Fruit fly (Drosophila melanogaster) whole organism, embryonic: ENCODE data around the gene Cyp313a1.

Source experiments
- BEAF-32 ChIP-seq: fragments of 200-800 bp; sonication (Bioruptor generic); optimal IDR thresholded peaks from 3 replicates; lab custom pipeline; 2017; ENCODE audit warnings: missing biosample characterization, missing genetic modification characterization, mild to moderate bottlenecking, moderate library complexity, missing genetic modification reagents
- CG10321 ChIP-seq: fragments of 200-800 bp; sonication (Bioruptor generic); IDR thresholded peaks from 2 replicates; pipeline ENCODE4 v1.3.6; 2022; ENCODE audit warnings: missing biosample characterization, missing genetic modification characterization
- CG11723 ChIP-seq: fragments of 200-800 bp; sonication (Bioruptor generic); optimal IDR thresholded peaks from 2 replicates; lab custom pipeline; 2017; ENCODE audit warnings: missing biosample characterization, mild to moderate bottlenecking, missing genetic modification characterization
- CG16815 ChIP-seq: fragments of 200-800 bp; sonication (Bioruptor generic); optimal IDR thresholded peaks from 3 replicates; lab custom pipeline; 2017; ENCODE audit warnings: missing biosample characterization, mild to moderate bottlenecking, missing genetic modification characterization
- CG2875 ChIP-seq: fragments of 200-800 bp; sonication (Bioruptor generic); optimal IDR thresholded peaks from 2 replicates; lab custom pipeline; 2017; ENCODE audit warnings: missing biosample characterization, mild to moderate bottlenecking, missing genetic modification characterization, missing genetic modification reagents
- CG30020 ChIP-seq: fragments of 200-800 bp; optimal IDR thresholded peaks from 2 replicates; lab custom pipeline; 2019; ENCODE audit warnings: missing biosample characterization, mild to moderate bottlenecking, missing genetic modification characterization, moderate library complexity
- CG3281 ChIP-seq: fragments of 200-800 bp; sonication (Bioruptor generic); optimal IDR thresholded peaks from 3 replicates; lab custom pipeline; 2017; ENCODE audit warnings: missing biosample characterization, mild to moderate bottlenecking, missing genetic modification characterization
- CG3407 ChIP-seq: fragments of 200-800 bp; sonication (Bioruptor generic); optimal IDR thresholded peaks from 2 replicates; lab custom pipeline; 2018; ENCODE audit warnings: missing biosample characterization, mild to moderate bottlenecking, missing genetic modification characterization
- CG34224 ChIP-seq: fragments of 200-800 bp; sonication (Bioruptor generic); IDR thresholded peaks from 3 replicates; pipeline ENCODE4 v1.3.6; 2022; ENCODE audit warnings: missing biosample characterization, missing genetic modification characterization; ENCODE audit not compliant: partially characterized antibody
- CG4360 ChIP-seq: fragments of 200-800 bp; sonication (Bioruptor generic); IDR thresholded peaks from 2 replicates; pipeline ENCODE4 v1.3.6; 2022; ENCODE audit warnings: missing biosample characterization, missing genetic modification characterization
- CG4404 ChIP-seq: fragments of 200-800 bp; sonication (Bioruptor generic); IDR thresholded peaks from 2 replicates; pipeline ENCODE4 v1.3.6; 2022; ENCODE audit warnings: missing biosample characterization, missing genetic modification characterization
- CG6854 ChIP-seq: fragments of 200-800 bp; sonication (Bioruptor generic); optimal IDR thresholded peaks from 3 replicates; lab custom pipeline; 2017; ENCODE audit warnings: missing biosample characterization, mild to moderate bottlenecking, missing genetic modification characterization
- CG7928 ChIP-seq: fragments of 200-800 bp; sonication (Bioruptor generic); optimal IDR thresholded peaks from 2 replicates; lab custom pipeline; 2017; ENCODE audit warnings: missing biosample characterization, mild to moderate bottlenecking, missing genetic modification characterization
- CG8359 ChIP-seq: fragments of 200-800 bp; sonication (Bioruptor generic); optimal IDR thresholded peaks from 2 replicates; lab custom pipeline; 2017; ENCODE audit warnings: missing biosample characterization, mild to moderate bottlenecking, missing genetic modification characterization, borderline replicate concordance
- CG8924 ChIP-seq: fragments of 200-800 bp; optimal IDR thresholded peaks from 3 replicates; lab custom pipeline; 2019; ENCODE audit warnings: missing biosample characterization, mild to moderate bottlenecking, missing genetic modification characterization, moderate library complexity
- CkIIα-i1 ChIP-seq: fragments of 200-800 bp; sonication (Bioruptor generic); IDR thresholded peaks from 2 replicates; pipeline ENCODE4 v1.3.6; 2022; ENCODE audit warnings: missing biosample characterization, missing genetic modification characterization
- Drgx ChIP-seq: fragments of 200-800 bp; sonication (Bioruptor generic); IDR thresholded peaks from 2 replicates; pipeline ENCODE4 v1.3.6; 2022; ENCODE audit warnings: missing biosample characterization, missing genetic modification characterization
- H15 ChIP-seq: fragments of 200-800 bp; sonication (Bioruptor generic); IDR thresholded peaks from 3 replicates; pipeline ENCODE4 v1.3.6; 2022; ENCODE audit warnings: missing biosample characterization, missing genetic modification characterization
- H2.0 ChIP-seq: fragments of 200-800 bp; sonication (Bioruptor generic); IDR thresholded peaks from 2 replicates; pipeline ENCODE4 v1.3.6; 2022; ENCODE audit warnings: missing biosample characterization, missing genetic modification characterization
- HLH4C ChIP-seq: fragments of 200-800 bp; sonication (Bioruptor generic); IDR thresholded peaks from 3 replicates; pipeline ENCODE4 v1.3.6; 2022; ENCODE audit warnings: missing biosample characterization, missing genetic modification characterization; ENCODE audit not compliant: partially characterized antibody
- Mad ChIP-seq: fragments of 200-800 bp; sonication (Bioruptor generic); optimal IDR thresholded peaks from 2 replicates; lab custom pipeline; 2016; ENCODE audit warnings: missing biosample characterization, missing genetic modification characterization
- Mes4 ChIP-seq: fragments of 200-800 bp; sonication (Bioruptor generic); optimal IDR thresholded peaks from 2 replicates; lab custom pipeline; 2016; ENCODE audit warnings: missing biosample characterization, missing genetic modification characterization
- Mrtf ChIP-seq: fragments of 200-800 bp; sonication (Bioruptor generic); IDR thresholded peaks from 3 replicates; pipeline ENCODE4 v1.3.6; 2022; ENCODE audit warnings: missing biosample characterization, missing genetic modification characterization
- NK7.1 ChIP-seq: fragments of 200-800 bp; sonication (Bioruptor generic); optimal IDR thresholded peaks from 3 replicates; lab custom pipeline; 2016; ENCODE audit warnings: missing biosample characterization, missing genetic modification characterization
- Opbp ChIP-seq: fragments of 200-800 bp; sonication (Bioruptor generic); IDR thresholded peaks from 3 replicates; pipeline ENCODE4 v1.3.6; 2022; ENCODE audit warnings: missing biosample characterization, missing genetic modification characterization; ENCODE audit not compliant: partially characterized antibody
- Optix ChIP-seq: fragments of 200-800 bp; sonication (Bioruptor generic); IDR thresholded peaks from 3 replicates; pipeline ENCODE4 v1.3.6; 2022; ENCODE audit warnings: missing biosample characterization, missing genetic modification characterization
- PHDP ChIP-seq: fragments of 200-800 bp; sonication (Bioruptor generic); optimal IDR thresholded peaks from 3 replicates; lab custom pipeline; 2018; ENCODE audit warnings: missing biosample characterization, mild to moderate bottlenecking, missing genetic modification characterization, moderate library complexity
- Sox100B ChIP-seq: fragments of 200-800 bp; sonication (Bioruptor generic); optimal IDR thresholded peaks from 3 replicates; lab custom pipeline; 2018; ENCODE audit warnings: missing biosample characterization, mild to moderate bottlenecking, missing genetic modification characterization
- amos ChIP-seq: fragments of 200-800 bp; sonication (Bioruptor generic); IDR thresholded peaks from 2 replicates; pipeline ENCODE4 v1.3.6; 2022; ENCODE audit warnings: missing biosample characterization, missing genetic modification characterization; ENCODE audit not compliant: partially characterized antibody
- gsb ChIP-seq: fragments of 200-800 bp; sonication (Bioruptor generic); IDR thresholded peaks from 2 replicates; pipeline ENCODE4 v1.3.6; 2022; ENCODE audit warnings: missing biosample characterization, missing genetic modification characterization
- ham ChIP-seq: fragments of 200-800 bp; sonication (Bioruptor generic); IDR thresholded peaks from 2 replicates; pipeline ENCODE4 v1.3.6; 2022; ENCODE audit warnings: missing biosample characterization, missing genetic modification characterization
- hbn ChIP-seq: fragments of 200-800 bp; sonication (Bioruptor generic); IDR thresholded peaks from 2 replicates; pipeline ENCODE4 v1.3.6; 2022; ENCODE audit warnings: missing biosample characterization, missing genetic modification characterization; ENCODE audit not compliant: partially characterized antibody
- jumu ChIP-seq: fragments of 200-800 bp; sonication (Bioruptor generic); optimal IDR thresholded peaks from 3 replicates; lab custom pipeline; 2016; ENCODE audit warnings: missing biosample characterization, missing genetic modification characterization
- knrl ChIP-seq: fragments of 200-800 bp; sonication (Bioruptor generic); IDR thresholded peaks from 3 replicates; pipeline ENCODE4 v1.3.6; 2022; ENCODE audit warnings: missing biosample characterization, missing genetic modification characterization; ENCODE audit not compliant: partially characterized antibody
- nerfin-2 ChIP-seq: fragments of 200-800 bp; sonication (Bioruptor generic); IDR thresholded peaks from 2 replicates; pipeline ENCODE4 v1.3.6; 2022; ENCODE audit warnings: missing biosample characterization, missing genetic modification characterization; ENCODE audit not compliant: partially characterized antibody
- nmo ChIP-seq: fragments of 200-800 bp; sonication (Bioruptor generic); optimal IDR thresholded peaks from 2 replicates; lab custom pipeline; 2018; ENCODE audit warnings: missing biosample characterization, mild to moderate bottlenecking, missing genetic modification characterization, moderate library complexity
- pan ChIP-seq, 4 experiments: fragments of >200 bp in 3 of 4; fragments of 200-800 bp in 1 of 4; sonication (Bioruptor generic) in 1 of 4; optimal IDR thresholded peaks in 3 of 4; IDR thresholded peaks in 1 of 4; 2 replicates each; pipeline versions ENCODE4 v1.3.6 to Lab custom; 2017 to 2022; ENCODE audit warnings: missing biosample characterization in 2 of 4, missing genetic modification characterization in 2 of 4, mixed read lengths in 1 of 4
- rib ChIP-seq: fragments of 200-800 bp; sonication (Bioruptor generic); IDR thresholded peaks from 2 replicates; pipeline ENCODE4 v1.3.6; 2022; ENCODE audit warnings: missing biosample characterization, missing genetic modification characterization
- salm ChIP-seq: fragments of 200-800 bp; sonication (Bioruptor generic); optimal IDR thresholded peaks from 2 replicates; lab custom pipeline; 2018; ENCODE audit warnings: missing biosample characterization, mild to moderate bottlenecking, missing genetic modification characterization
- slbo ChIP-seq: fragments of 200-800 bp; sonication (Bioruptor generic); IDR thresholded peaks from 2 replicates; pipeline ENCODE4 v1.3.6; 2022; ENCODE audit warnings: missing biosample characterization, missing genetic modification characterization
- slp2 ChIP-seq: fragments of 200-800 bp; sonication (Bioruptor generic); optimal IDR thresholded peaks from 2 replicates; lab custom pipeline; 2016; ENCODE audit warnings: missing biosample characterization, missing genetic modification characterization
- stwl ChIP-seq: fragments of 200-800 bp; sonication (Bioruptor generic); optimal IDR thresholded peaks from 3 replicates; lab custom pipeline; 2018; ENCODE audit warnings: missing biosample characterization, mild to moderate bottlenecking, missing genetic modification characterization, moderate library complexity
- trh ChIP-seq: fragments of 200-800 bp; sonication (Bioruptor generic); optimal IDR thresholded peaks from 2 replicates; lab custom pipeline; 2016; ENCODE audit warnings: missing biosample characterization, missing genetic modification characterization
- wek ChIP-seq: fragments of 200-800 bp; sonication (Bioruptor generic); optimal IDR thresholded peaks from 3 replicates; lab custom pipeline; 2018; ENCODE audit warnings: missing biosample characterization, mild to moderate bottlenecking, missing genetic modification characterization, moderate library complexity
- yki ChIP-seq: fragments of >200 bp; optimal IDR thresholded peaks from 3 replicates; lab custom pipeline; 2018

The Cyp313a1 gene

dm6 chr3R:14557480-14558354 lies 36.9 kb downstream of the Cyp313a1 start, which contains the start of gene Pde6 (continued):
- TF ChIP-seq nmo (GFP tag; lab: Kevin White, UChicago): no peak
- TF ChIP-seq Sox100B (GFP tag; lab: Kevin White, UChicago): no peak
- 0 out of 3 replicates have a peak, but pooled peaks have one; percentile 35 for TF ChIP-seq Optix (GFP tag; lab: Robert Waterston, UW)

- TF ChIP-seq PHDP (tag; lab: Kevin White, UChicago) (peak; percentile 95), Mrtf (GFP tag; lab: Robert Waterston, UW) (peak; percentile 77; the same call in 2 of the 3 replicates), CG4360 (peak; percentile 47), CG34224 (GFP tag; lab: Robert Waterston, UW) (no peak), jumu (peak; percentile 88), stwl (tag; lab: Kevin White, UChicago) (no peak), CG11723 (GFP tag; lab: Kevin White, UChicago) (peak; percentile 88), HLH4C (peak; percentile 42; the same call in 1 of the 3 replicates), CG3281 (peak; percentile 96), Mes4 (GFP tag; lab: Kevin White, UChicago) (peak; percentile 87), amos (GFP tag; lab: Robert Waterston, UW) (no peak), CG10321 (peak; percentile 47; the same call in 1 of the 2 replicates), CG16815 (GFP tag; lab: Kevin White, UChicago) (peak; percentile 73), CG3407 (GFP tag; lab: Kevin White, UChicago) (peak; percentile 83), rib (GFP tag; lab: Robert Waterston, UW) (peak; percentile 83), ham (GFP tag; lab: Robert Waterston, UW) (peak; percentile 68), knrl (0 out of 3 replicates have a peak, but pooled peaks have one; percentile 31), H2.0 (GFP tag; lab: Robert Waterston, UW) (peak; percentile 74), H15 (peak; percentile 81), CG7928 (GFP tag; lab: Kevin White, UChicago) (peak; percentile 73), wek (peak; percentile 55), slp2 (GFP tag; lab: Kevin White, UChicago) (peak; percentile 83), slbo (GFP tag; lab: Robert Waterston, UW) (peak; percentile 81), CG30020 (tag; lab: Kevin White, UChicago) (peak; percentile 48), nerfin-2 (GFP tag; lab: Robert Waterston, UW) (no peak), CG2875 (GFP tag; lab: Kevin White, UChicago) (peak; percentile 88), CG4404 (peak; percentile 70), gsb (peak; percentile 65), salm (tag; lab: Kevin White, UChicago) (peak; percentile 91), NK7.1 (GFP tag; lab: Kevin White, UChicago) (peak; percentile 88), CG6854 (GFP tag; lab: Kevin White, UChicago) (peak; percentile 93), pan (optimal IDR thresholded peaks at IDR 0.05; lab: Kevin White, UChicago) (no peak), pan (GFP tag; optimal IDR thresholded peaks at IDR 0.05 in 1 of 2, IDR thresholded peaks at IDR 0.05 in 1 of 2) (peak in 1 of 2 experiments; percentile 91), trh (peak; percentile 80), CG8359 (GFP tag; lab: Kevin White, UChicago) (peak; percentile 82), hbn (no peak), Opbp (GFP tag; lab: Robert Waterston, UW) (no peak), yki (lab: Kevin White, UChicago) (no peak), Drgx (GFP tag; lab: Robert Waterston, UW) (peak; percentile 79), CG8924 (tag; lab: Kevin White, UChicago) (peak; percentile 94), Mad (GFP tag; lab: Kevin White, UChicago) (peak; percentile 75), CkIIα-i1 (GFP tag; lab: Robert Waterston, UW) (peak; percentile 19; the same call in 1 of the 2 replicates), BEAF-32 (no peak)
Measured at dm6 chr3R:14558383-14558883, 37.6 kb downstream of the Cyp313a1 start.
